Worm (Caenorhabditis elegans): ENCODE results near the gene Y105C5A.10.

ce11 chrIV:15658444-15658843 lies 22.9 kb downstream of the Y105C5A.10 start:
- TF ChIP-seq snpc-4 (tag; optimal IDR thresholded peaks at IDR 0.05) (no peak), nhr-90 (tag; optimal IDR thresholded peaks at IDR 0.05; ENCODE audit: poor library complexity) (no peak), xbp-1 (tag; optimal IDR thresholded peaks at IDR 0.05) (no peak), skn-1 (tag; optimal IDR thresholded peaks at IDR 0.05) (no peak), ceh-82 (tag; optimal IDR thresholded peaks at IDR 0.05) (no peak), nhr-77 (tag; optimal IDR thresholded peaks at IDR 0.05) (no peak), alr-1 (tag; optimal IDR thresholded peaks at IDR 0.05; ENCODE audit: borderline replicate concordance) (no peak), sox-4 (tag; optimal IDR thresholded peaks at IDR 0.05) (no peak), lir-3 (tag; optimal IDR thresholded peaks at IDR 0.05; ENCODE audit: poor library complexity) (no peak), lsy-2 (tag; optimal IDR thresholded peaks at IDR 0.05) (no peak), isw-1 (GFP tag; IDR thresholded peaks at IDR 0.05) (no peak)

All from whole organism, L1 larva.